Worm (Caenorhabditis elegans) whole organism, L1 larva: ENCODE data around the gene Y53F4B.7.

Experiments
- C16A3.4 ChIP-seq: fragments of 150-350 bp; optimal IDR thresholded peaks from 2 replicates; lab custom pipeline; 2014; ENCODE audit warnings: missing biosample characterization, missing genetic modification characterization
- C34B4.2 ChIP-seq: sonication (generic microtip); optimal IDR thresholded peaks from 2 replicates; lab custom pipeline; 2017; ENCODE audit warnings: mild to moderate bottlenecking, missing genetic modification characterization, missing compliant biosample characterization
- Y116A8C.19 ChIP-seq: sonication (generic microtip); optimal IDR thresholded peaks from 2 replicates; lab custom pipeline; 2016; ENCODE audit warnings: missing compliant biosample characterization, missing genetic modification characterization, borderline replicate concordance
- alr-1 ChIP-seq: fragments of 200-800 bp; sonication (Bioruptor generic); optimal IDR thresholded peaks from 2 replicates; lab custom pipeline; 2018; ENCODE audit warnings: borderline replicate concordance, mild to moderate bottlenecking, missing genetic modification characterization, missing compliant biosample characterization
- aly-2 ChIP-seq: fragments of 150-350 bp; optimal IDR thresholded peaks from 2 replicates; lab custom pipeline; 2014; ENCODE audit warnings: missing biosample characterization, missing genetic modification characterization
- ama-1 ChIP-seq: fragments of 150-350 bp; optimal IDR thresholded peaks from 2 replicates; lab custom pipeline; 2014
- blmp-1 ChIP-seq: fragments of 150-350 bp; optimal IDR thresholded peaks from 2 replicates; lab custom pipeline; 2014; ENCODE audit warnings: missing biosample characterization, missing genetic modification characterization
- ceh-88 ChIP-seq: fragments of 200-800 bp; sonication (Bioruptor generic); IDR thresholded peaks from 2 replicates; pipeline ENCODE4 v1.3.6; 2022; ENCODE audit warnings: missing genetic modification characterization, missing compliant biosample characterization
- ceh-90 ChIP-seq: sonication (generic microtip); optimal IDR thresholded peaks from 2 replicates; lab custom pipeline; 2016; ENCODE audit warnings: missing genetic modification characterization, missing compliant biosample characterization
- dpl-1 ChIP-seq, 3 experiments: fragments of 150-350 bp in 2 of 3; sonication (generic microtip) in 1 of 3; optimal IDR thresholded peaks; 2 replicates each; lab custom pipeline; 2014 to 2017; ENCODE audit warnings: missing biosample characterization in 3 of 3, missing genetic modification characterization in 3 of 3, missing genetic modification reagents in 3 of 3
- efl-3 ChIP-seq: fragments of 200-800 bp; sonication (Bioruptor generic); optimal IDR thresholded peaks from 2 replicates; lab custom pipeline; 2018; ENCODE audit warnings: mild to moderate bottlenecking, missing genetic modification characterization, missing compliant biosample characterization
- egl-13 ChIP-seq: sonication (generic microtip); optimal IDR thresholded peaks from 2 replicates; lab custom pipeline; 2016; ENCODE audit warnings: missing genotype, missing genetic modification reagents, missing genetic modification characterization, missing compliant biosample characterization
- egl-27 ChIP-seq, 2 experiments: fragments of 150-350 bp in 1 of 2; sonication (generic microtip); optimal IDR thresholded peaks; 3 replicates each; lab custom pipeline; 2017 to 2018; ENCODE audit warnings: missing biosample characterization in 2 of 2, missing genetic modification characterization in 2 of 2, missing genetic modification reagents in 2 of 2
- elt-2 ChIP-seq: sonication (generic microtip); optimal IDR thresholded peaks from 2 replicates; lab custom pipeline; 2016; ENCODE audit warnings: missing genetic modification characterization, mild to moderate bottlenecking, inconsistent platforms, missing compliant biosample characterization, missing genetic modification reagents
- ets-5 ChIP-seq: fragments of 200-800 bp; sonication (Bioruptor generic); IDR thresholded peaks from 2 replicates; pipeline ENCODE4 v1.3.6; 2022; ENCODE audit warnings: missing genetic modification characterization, missing compliant biosample characterization
- fkh-4 ChIP-seq: sonication (generic microtip); optimal IDR thresholded peaks from 2 replicates; lab custom pipeline; 2016; ENCODE audit warnings: missing compliant biosample characterization, missing genetic modification characterization, borderline replicate concordance
- fos-1 ChIP-seq: fragments of 150-350 bp; optimal IDR thresholded peaks from 2 replicates; lab custom pipeline; 2014; ENCODE audit warnings: missing biosample characterization, missing genetic modification characterization
- grh-1 ChIP-seq: fragments of 200-800 bp; sonication (Bioruptor generic); IDR thresholded peaks from 2 replicates; pipeline ENCODE4 v1.3.6; 2022; ENCODE audit warnings: missing genetic modification reagents, missing genetic modification characterization, missing compliant biosample characterization
- hlh-17 ChIP-seq: fragments of 200-800 bp; sonication (Bioruptor generic); optimal IDR thresholded peaks from 2 replicates; lab custom pipeline; 2018; ENCODE audit warnings: missing genetic modification characterization, mild to moderate bottlenecking, missing compliant biosample characterization, moderate library complexity, borderline replicate concordance
- hpl-2 ChIP-seq: fragments of 150-350 bp; optimal IDR thresholded peaks from 2 replicates; lab custom pipeline; 2014; ENCODE audit warnings: missing biosample characterization, missing genetic modification reagents, missing genetic modification characterization
- jun-1 ChIP-seq: fragments of 150-350 bp; optimal IDR thresholded peaks from 2 replicates; lab custom pipeline; 2014; ENCODE audit warnings: missing biosample characterization, missing genetic modification reagents, missing genetic modification characterization
- lin-35 ChIP-seq, 2 experiments: fragments of 150-350 bp; optimal IDR thresholded peaks; 2 replicates each; lab custom pipeline; 2014; ENCODE audit warnings: missing biosample characterization in 2 of 2, missing genetic modification characterization in 2 of 2, missing genetic modification reagents in 2 of 2
- lsy-2 ChIP-seq, 2 experiments: fragments of 150-350 bp; optimal IDR thresholded peaks; 2 replicates each; lab custom pipeline; 2014; ENCODE audit warnings: missing biosample characterization in 2 of 2, missing genetic modification characterization in 2 of 2
- mab-9 ChIP-seq: fragments of 200-800 bp; sonication (Bioruptor generic); IDR thresholded peaks from 2 replicates; pipeline ENCODE4 v1.3.6; 2022; ENCODE audit warnings: missing genetic modification reagents, missing genetic modification characterization, missing compliant biosample characterization
- mdl-1 ChIP-seq, 2 experiments: fragments of 150-350 bp; optimal IDR thresholded peaks; 2 replicates each; lab custom pipeline; 2014 to 2017; ENCODE audit warnings: missing biosample characterization in 2 of 2, missing genetic modification characterization in 2 of 2, inconsistent platforms in 1 of 2
- nhr-19 ChIP-seq: fragments of 200-800 bp; sonication (Bioruptor generic); conservative IDR thresholded peaks from 2 replicates; pipeline ENCODE4 v1.3.6; 2022; ENCODE audit warnings: missing genetic modification characterization, missing compliant biosample characterization
- nhr-20 ChIP-seq: sonication (generic microtip); optimal IDR thresholded peaks from 2 replicates; lab custom pipeline; 2016; ENCODE audit warnings: mild to moderate bottlenecking, missing genetic modification characterization, missing compliant biosample characterization
- nhr-28 ChIP-seq: fragments of 150-350 bp; optimal IDR thresholded peaks from 2 replicates; lab custom pipeline; 2014; ENCODE audit warnings: missing biosample characterization, missing genetic modification characterization
- nhr-47 ChIP-seq: sonication (generic microtip); optimal IDR thresholded peaks from 2 replicates; lab custom pipeline; 2016; ENCODE audit warnings: mild to moderate bottlenecking, missing genetic modification characterization, moderate library complexity, missing compliant biosample characterization
- nhr-71 ChIP-seq: sonication (generic microtip); optimal IDR thresholded peaks from 2 replicates; lab custom pipeline; 2016; ENCODE audit warnings: mild to moderate bottlenecking, missing genetic modification characterization, moderate library complexity, missing compliant biosample characterization
- nhr-76 ChIP-seq: sonication (generic microtip); optimal IDR thresholded peaks from 2 replicates; lab custom pipeline; 2017; ENCODE audit warnings: missing biosample characterization, missing genetic modification characterization
- nhr-77 ChIP-seq: fragments of 150-350 bp; optimal IDR thresholded peaks from 2 replicates; lab custom pipeline; 2014; ENCODE audit warnings: missing biosample characterization, missing genetic modification characterization
- nhr-90 ChIP-seq: sonication (generic microtip); optimal IDR thresholded peaks from 2 replicates; lab custom pipeline; 2016; ENCODE audit warnings: mild to moderate bottlenecking, missing genetic modification characterization, missing compliant biosample characterization; ENCODE audit not compliant: poor library complexity
- pqm-1 ChIP-seq: sonication (generic microtip); optimal IDR thresholded peaks from 3 replicates; lab custom pipeline; 2017; ENCODE audit warnings: missing biosample characterization, missing genetic modification characterization
- rnt-1 ChIP-seq: sonication (generic microtip); optimal IDR thresholded peaks from 2 replicates; lab custom pipeline; 2016; ENCODE audit warnings: mild to moderate bottlenecking, missing genetic modification characterization, moderate library complexity, missing compliant biosample characterization
- skn-1 ChIP-seq: fragments of 150-350 bp; optimal IDR thresholded peaks from 2 replicates; lab custom pipeline; 2014; ENCODE audit warnings: missing biosample characterization, missing genetic modification characterization
- snpc-4 ChIP-seq: fragments of 150-350 bp; optimal IDR thresholded peaks from 2 replicates; lab custom pipeline; 2014; ENCODE audit warnings: missing biosample characterization, missing genetic modification characterization
- snu-23 ChIP-seq: sonication (generic microtip); optimal IDR thresholded peaks from 2 replicates; lab custom pipeline; 2016; ENCODE audit warnings: missing genetic modification characterization, missing compliant biosample characterization
- sox-4 ChIP-seq: sonication (generic microtip); optimal IDR thresholded peaks from 2 replicates; lab custom pipeline; 2016; ENCODE audit warnings: missing genetic modification characterization, missing compliant biosample characterization
- sup-37 ChIP-seq: fragments of 200-800 bp; sonication (Bioruptor generic); optimal IDR thresholded peaks from 2 replicates; lab custom pipeline; 2018; ENCODE audit warnings: mild to moderate bottlenecking, missing genetic modification characterization, missing compliant biosample characterization
- tbx-2 ChIP-seq: sonication (generic microtip); optimal IDR thresholded peaks from 2 replicates; lab custom pipeline; 2016; ENCODE audit warnings: missing genetic modification characterization, missing compliant biosample characterization
- unc-30 ChIP-seq: sonication (generic microtip); optimal IDR thresholded peaks from 2 replicates; lab custom pipeline; 2017; ENCODE audit warnings: missing biosample characterization, missing genetic modification characterization
- unc-62 ChIP-seq: fragments of 150-350 bp; optimal IDR thresholded peaks from 2 replicates; lab custom pipeline; 2014; ENCODE audit warnings: missing biosample characterization, missing genetic modification reagents, missing genetic modification characterization
- unc-86 ChIP-seq: sonication (generic microtip); optimal IDR thresholded peaks from 2 replicates; lab custom pipeline; 2016; ENCODE audit warnings: missing genetic modification characterization, missing compliant biosample characterization
- unc-98 ChIP-seq: fragments of 200-800 bp; sonication (Bioruptor generic); IDR thresholded peaks from 2 replicates; pipeline ENCODE4 v1.3.6; 2022; ENCODE audit warnings: missing genetic modification characterization, missing compliant biosample characterization
- vab-15 ChIP-seq: sonication (generic microtip); optimal IDR thresholded peaks from 2 replicates; lab custom pipeline; 2017; ENCODE audit warnings: missing genotype, mild to moderate bottlenecking, missing genetic modification characterization, missing compliant biosample characterization
- xbp-1 ChIP-seq: sonication (generic microtip); optimal IDR thresholded peaks from 2 replicates; lab custom pipeline; 2016; ENCODE audit warnings: missing genetic modification characterization, missing compliant biosample characterization
- zip-4 ChIP-seq: fragments of 200-800 bp; sonication (Bioruptor generic); optimal IDR thresholded peaks from 2 replicates; lab custom pipeline; 2018; ENCODE audit warnings: mild to moderate bottlenecking, missing genetic modification characterization, moderate library complexity, missing compliant biosample characterization
- ztf-11 ChIP-seq, 2 experiments: sonication (generic microtip); optimal IDR thresholded peaks; 2 replicates each; lab custom pipeline; 2016 to 2017; ENCODE audit warnings: missing genetic modification characterization in 2 of 2, missing biosample characterization in 1 of 2, missing compliant biosample characterization in 1 of 2
- ztf-4 ChIP-seq: fragments of 150-350 bp; optimal IDR thresholded peaks from 2 replicates; lab custom pipeline; 2014; ENCODE audit warnings: missing biosample characterization, missing genetic modification characterization

Gene Y53F4B.7

DNA sequence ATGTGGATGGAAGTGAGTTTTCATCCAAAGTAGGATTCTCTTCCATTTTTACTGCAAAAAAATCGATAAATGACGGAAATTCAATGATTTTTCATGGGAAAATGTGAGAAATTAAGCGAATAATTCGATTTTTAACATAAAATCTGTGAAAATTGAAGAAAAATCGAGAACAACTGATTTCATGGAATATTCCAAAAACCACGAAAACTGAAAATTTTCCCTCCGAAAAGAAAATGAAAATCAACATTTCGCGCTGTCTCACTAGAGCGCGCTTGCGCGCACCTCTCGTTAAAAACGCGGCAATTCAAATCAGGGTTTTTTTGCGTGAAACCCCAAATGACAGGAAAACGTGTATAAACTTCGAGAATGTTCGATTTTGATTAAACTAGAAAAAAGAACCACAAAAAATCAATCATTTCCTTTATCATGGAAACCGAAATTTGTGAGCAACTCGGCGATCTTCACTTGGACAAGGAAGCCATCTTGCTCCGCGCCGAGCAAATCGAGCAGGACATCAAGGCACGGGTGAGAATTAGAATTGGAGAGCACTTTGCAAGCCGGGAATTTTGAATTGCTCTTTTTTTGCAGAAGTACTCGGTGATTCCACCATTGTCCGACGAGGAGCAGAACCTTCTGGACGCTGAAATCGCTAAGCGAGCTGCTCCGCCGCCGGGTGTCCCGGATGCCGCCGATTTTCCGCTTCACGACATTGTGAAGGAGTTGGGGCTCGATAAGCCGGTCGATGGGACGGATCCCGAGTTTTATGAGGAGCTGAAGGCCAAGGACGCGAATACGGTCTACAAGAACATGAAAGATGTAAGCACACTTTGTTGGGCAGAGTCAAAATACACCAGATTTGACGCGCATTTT lies 17.9 kb downstream of the Y53F4B.7 start, which contains the start of the genes Y53F4B.9 and Y53F4B.11 (continued):
- TF ChIP-seq sox-4 (tag; lab: Kevin White, UChicago) (peak; percentile 23), nhr-19 (GFP tag; lab: Robert Waterston, UW) (peak; percentile 84), snu-23 (GFP tag; lab: Kevin White, UChicago) (peak; percentile 85), jun-1 (tag; lab: Kevin White, UChicago) (peak; percentile 73), ztf-11 (tag; optimal IDR thresholded peaks at IDR 0.05; lab: Kevin White, UChicago) (peak in 1 of 2 experiments; percentile 4), mab-9 (GFP tag; lab: Robert Waterston, UW) (peak; percentile 56; the same call in 1 of the 2 replicates), nhr-71 (tag; lab: Kevin White, UChicago) (peak; percentile 86), egl-13 (tag; lab: Kevin White, UChicago) (no peak), ets-5 (GFP tag; lab: Robert Waterston, UW) (no peak), skn-1 (tag; lab: Kevin White, UChicago) (peak; percentile 68), nhr-90 (tag; lab: Kevin White, UChicago) (peak; percentile 72), Y116A8C.19 (tag; lab: Kevin White, UChicago) (no peak), snpc-4 (peak; percentile 88), hpl-2 (no peak), C34B4.2 (tag; lab: Kevin White, UChicago) (no peak), grh-1 (peak; percentile 43; the same call in 1 of the 2 replicates), hlh-17 (GFP tag; lab: Kevin White, UChicago) (no peak), aly-2 (tag; lab: Kevin White, UChicago) (peak; percentile 82), fkh-4 (no peak), dpl-1 (GFP tag; optimal IDR thresholded peaks at IDR 0.05; lab: Kevin White, UChicago) (peak; percentile 99 to 100 (median 99)), vab-15 (tag; lab: Kevin White, UChicago) (peak; percentile 38), zip-4 (GFP tag; lab: Kevin White, UChicago) (peak; percentile 42), unc-86 (tag; lab: Kevin White, UChicago) (peak; percentile 69), tbx-2 (tag; lab: Kevin White, UChicago) (peak; percentile 78), C16A3.4 (tag; lab: Kevin White, UChicago) (peak; percentile 87), ceh-90 (tag; lab: Kevin White, UChicago) (no peak), unc-98 (GFP tag; lab: Robert Waterston, UW) (no peak), nhr-76 (tag; lab: Kevin White, UChicago) (no peak), ceh-88 (GFP tag; lab: Robert Waterston, UW) (peak; percentile 50; the same call in 1 of the 2 replicates), fos-1 (tag; lab: Kevin White, UChicago) (peak; percentile 72), nhr-47 (tag; lab: Kevin White, UChicago) (peak; percentile 88), blmp-1 (tag; lab: Kevin White, UChicago) (peak; percentile 82), nhr-20 (tag; lab: Kevin White, UChicago) (peak; percentile 75), alr-1 (tag; lab: Kevin White, UChicago) (no peak), xbp-1 (peak; percentile 67), unc-30 (tag; lab: Kevin White, UChicago) (no peak), ztf-4 (no peak), egl-27 (tag; optimal IDR thresholded peaks at IDR 0.05; lab: Kevin White, UChicago) (no peak), mdl-1 (tag; optimal IDR thresholded peaks at IDR 0.05; lab: Kevin White, UChicago) (peak in 1 of 2 experiments; percentile 70), rnt-1 (peak; percentile 89), efl-3 (GFP tag; lab: Kevin White, UChicago) (no peak), lsy-2 (tag; optimal IDR thresholded peaks at IDR 0.05; lab: Kevin White, UChicago) (peak; percentile 81 to 94), nhr-28 (no peak), sup-37 (GFP tag; lab: Kevin White, UChicago) (no peak), nhr-77 (peak; percentile 94), unc-62 (GFP tag; lab: Kevin White, UChicago) (no peak), elt-2 (tag; lab: Kevin White, UChicago) (peak; percentile 18), lin-35 (GFP tag; optimal IDR thresholded peaks at IDR 0.05; lab: Kevin White, UChicago) (peak; percentile 100), ama-1 (no peak), pqm-1 (tag; lab: Kevin White, UChicago) (no peak)
